Worm (Caenorhabditis elegans): ENCODE data around the gene tsp-21.

DNA sequence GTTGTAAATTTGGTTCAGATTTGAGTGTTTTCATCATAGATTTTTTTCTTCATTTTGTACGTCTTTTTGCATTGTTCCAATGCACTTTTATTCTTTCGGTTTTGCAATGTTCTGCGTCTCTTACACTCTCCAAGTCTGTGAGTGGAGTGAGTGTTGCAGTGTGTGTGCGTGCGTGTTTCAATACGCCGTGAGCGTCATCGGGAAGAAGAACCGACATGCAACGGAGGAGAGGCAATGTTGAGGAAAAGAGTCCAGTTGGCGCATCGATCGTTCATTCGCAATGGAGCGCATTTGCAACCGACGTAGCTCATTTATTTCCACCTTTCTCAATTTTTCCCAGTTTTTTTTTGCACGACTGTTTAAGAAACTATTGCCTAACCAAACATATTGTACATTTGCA lies 26.4 kb downstream of the tsp-21 start, which contains the start of gene ZC506.1:
- no peak for TF ChIP-seq fkh-10 (GFP tag; optimal IDR thresholded peaks at IDR 0.05)
- TF ChIP-seq C38D4.7 (GFP tag; optimal IDR thresholded peaks at IDR 0.05): no peak
- TF ChIP-seq pag-3 (tag; optimal IDR thresholded peaks at IDR 0.05; ENCODE audit: borderline replicate concordance): peak; percentile 50
- no peak for TF ChIP-seq ceh-6 (GFP tag; optimal IDR thresholded peaks at IDR 0.05)
- TF ChIP-seq K09A11.1 (tag; optimal IDR thresholded peaks at IDR 0.05; ENCODE audit: insufficient read depth): peak; percentile 15
- peak; percentile 62 for TF ChIP-seq unc-86 (tag; optimal IDR thresholded peaks at IDR 0.05)

All from whole organism, late embryonic.